Worm (Caenorhabditis elegans): ENCODE measurements around the gene C18H7.12.

ce11 chrIV:613155-613554, 25.5 kb upstream of the C18H7.12 start:
- TF ChIP-seq egl-44 (GFP tag; IDR thresholded peaks at IDR 0.05) = no peak
- TF ChIP-seq unc-62 (GFP tag; optimal IDR thresholded peaks at IDR 0.05) = no peak
- no peak for TF ChIP-seq nhr-80 (tag; optimal IDR thresholded peaks at IDR 0.05)
- TF ChIP-seq ztf-18 (tag; optimal IDR thresholded peaks at IDR 0.05) = no peak

All from whole organism, young adult.